Fruit fly (Drosophila melanogaster) whole organism, wandering third instar larva: ENCODE data around the gene amos.

Experiments
- Abd-B ChIP-seq: fragments of >200 bp; optimal IDR thresholded peaks from 2 replicates; lab custom pipeline; 2017; ENCODE audit warnings: missing biosample characterization, missing genetic modification characterization
- CG32264 ChIP-seq: fragments of 200-800 bp; sonication (Bioruptor generic); optimal IDR thresholded peaks from 2 replicates; lab custom pipeline; 2016; ENCODE audit warnings: missing biosample characterization, missing genetic modification characterization
- CG9705 ChIP-seq: fragments of 200-800 bp; sonication (Bioruptor generic); optimal IDR thresholded peaks from 2 replicates; lab custom pipeline; 2018; ENCODE audit warnings: missing biosample characterization, mild to moderate bottlenecking, missing genetic modification characterization
- CrebA ChIP-seq: fragments of 200-800 bp; sonication (Bioruptor generic); optimal IDR thresholded peaks from 2 replicates; lab custom pipeline; 2016; ENCODE audit warnings: missing biosample characterization, mild to moderate bottlenecking, missing genetic modification characterization, borderline replicate concordance
- Dfd ChIP-seq: fragments of >200 bp; optimal IDR thresholded peaks from 2 replicates; lab custom pipeline; 2017; ENCODE audit warnings: missing biosample characterization, missing genetic modification characterization
- Dif ChIP-seq: fragments of 200-275, 200-300 bp; sonication (Bioruptor generic); optimal IDR thresholded peaks from 2 replicates; lab custom pipeline; 2018; ENCODE audit warnings: missing biosample characterization, missing genetic modification characterization; ENCODE audit not compliant: partially characterized antibody
- GATAd ChIP-seq: sonication (Bioruptor generic); optimal IDR thresholded peaks from 2 replicates; lab custom pipeline; 2016; ENCODE audit warnings: missing biosample characterization, missing genetic modification characterization
- Hnf4 ChIP-seq: fragments of 200-800 bp; sonication (Bioruptor generic); optimal IDR thresholded peaks from 2 replicates; lab custom pipeline; 2016; ENCODE audit warnings: missing biosample characterization, mild to moderate bottlenecking, missing genetic modification characterization
- Hr83 ChIP-seq: fragments of 200-300 bp; sonication (Bioruptor generic); optimal IDR thresholded peaks from 2 replicates; lab custom pipeline; 2016; ENCODE audit warnings: missing biosample characterization, mild to moderate bottlenecking, missing genetic modification characterization, moderate library complexity; ENCODE audit not compliant: poor library complexity, severe bottlenecking
- Jra ChIP-seq: sonication (Bioruptor generic); optimal IDR thresholded peaks from 2 replicates; lab custom pipeline; 2016; ENCODE audit warnings: missing biosample characterization, missing genetic modification characterization
- Mio ChIP-seq: sonication (Bioruptor generic); optimal IDR thresholded peaks from 2 replicates; lab custom pipeline; 2016; ENCODE audit warnings: missing biosample characterization, missing genetic modification characterization
- Myc ChIP-seq: fragments of >200 bp; optimal IDR thresholded peaks from 2 replicates; lab custom pipeline; 2017
- Rel ChIP-seq, 2 experiments: fragments of 200-800 bp; sonication (Bioruptor generic) in 1 of 2; optimal IDR thresholded peaks; 2 replicates in 1 of 2; 3 replicates in 1 of 2; lab custom pipeline; 2016 to 2019; ENCODE audit warnings: mild to moderate bottlenecking in 2 of 2, missing biosample characterization in 2 of 2, missing genetic modification characterization in 2 of 2, moderate library complexity in 1 of 2
- Sp1 ChIP-seq: fragments of 200-800 bp; sonication (Bioruptor generic); optimal IDR thresholded peaks from 3 replicates; lab custom pipeline; 2019; ENCODE audit warnings: missing biosample characterization, mild to moderate bottlenecking, missing genetic modification characterization, moderate library complexity
- Vsx2 ChIP-seq: fragments of 200-300, 225-300 bp; sonication (Bioruptor generic); optimal IDR thresholded peaks from 2 replicates; lab custom pipeline; 2018; ENCODE audit warnings: missing biosample characterization, missing genetic modification characterization; ENCODE audit not compliant: partially characterized antibody
- br ChIP-seq: fragments of 200-800 bp; sonication (Bioruptor generic); optimal IDR thresholded peaks from 2 replicates; lab custom pipeline; 2016; ENCODE audit warnings: missing biosample characterization, missing genetic modification characterization
- brk ChIP-seq: fragments of 200-800 bp; sonication (Bioruptor generic); optimal IDR thresholded peaks from 2 replicates; lab custom pipeline; 2016; ENCODE audit warnings: missing biosample characterization, mild to moderate bottlenecking, missing genetic modification characterization
- dl ChIP-seq, 2 experiments: fragments of 175-275, 200-275 bp in 1 of 2; fragments of 200-275 bp in 1 of 2; sonication (Bioruptor generic); optimal IDR thresholded peaks; lab custom pipeline; 2018; ENCODE audit warnings: mild to moderate bottlenecking in 2 of 2, missing biosample characterization in 2 of 2, missing genetic modification characterization in 2 of 2, moderate library complexity in 2 of 2; ENCODE audit not compliant: partially characterized antibody in 2 of 2, insufficient read depth in 1 of 2
- dmrt93B ChIP-seq: fragments of 200-800 bp; sonication (Bioruptor generic); optimal IDR thresholded peaks from 2 replicates; lab custom pipeline; 2018; ENCODE audit warnings: missing biosample characterization, mild to moderate bottlenecking, missing genetic modification characterization
- dsf ChIP-seq: sonication (Bioruptor generic); optimal IDR thresholded peaks from 2 replicates; lab custom pipeline; 2016; ENCODE audit warnings: missing biosample characterization, missing genetic modification characterization, borderline replicate concordance
- ey ChIP-seq: fragments of 200-800 bp; sonication (Bioruptor generic); optimal IDR thresholded peaks from 2 replicates; lab custom pipeline; 2016; ENCODE audit warnings: missing biosample characterization, missing genetic modification characterization
- foxo ChIP-seq, 2 experiments: fragments of 200-800 bp; sonication (Bioruptor generic); optimal IDR thresholded peaks; 2 replicates in 1 of 2; 3 replicates in 1 of 2; lab custom pipeline; 2016 to 2017; ENCODE audit warnings: missing biosample characterization in 2 of 2, missing genetic modification characterization in 2 of 2
- fru ChIP-seq: fragments of 200-800 bp; sonication (Bioruptor generic); optimal IDR thresholded peaks from 3 replicates; lab custom pipeline; 2016; ENCODE audit warnings: missing biosample characterization, mild to moderate bottlenecking, missing genetic modification characterization
- jim ChIP-seq: fragments of 175-275, 200-325 bp; sonication (Bioruptor generic); optimal IDR thresholded peaks from 2 replicates; lab custom pipeline; 2016; ENCODE audit warnings: missing biosample characterization, mild to moderate bottlenecking, missing genetic modification characterization
- lola ChIP-seq: fragments of >200 bp; optimal IDR thresholded peaks from 2 replicates; lab custom pipeline; 2017; ENCODE audit warnings: missing biosample characterization, missing genetic modification characterization
- pan ChIP-seq: fragments of >200 bp; optimal IDR thresholded peaks from 2 replicates; lab custom pipeline; 2017
- psq ChIP-seq: fragments of 200-800 bp; sonication (Bioruptor generic); optimal IDR thresholded peaks from 3 replicates; lab custom pipeline; 2017; ENCODE audit warnings: missing biosample characterization, mild to moderate bottlenecking, missing genetic modification characterization, moderate library complexity
- rgr ChIP-seq: fragments of 200-800 bp; sonication (Bioruptor generic); optimal IDR thresholded peaks from 3 replicates; lab custom pipeline; 2016; ENCODE audit warnings: missing biosample characterization, mild to moderate bottlenecking, missing genetic modification characterization
- sage ChIP-seq: fragments of 200-800 bp; sonication (Bioruptor generic); optimal IDR thresholded peaks from 2 replicates; lab custom pipeline; 2016; ENCODE audit warnings: missing biosample characterization, mild to moderate bottlenecking, missing genetic modification characterization
- sv ChIP-seq: fragments of 200-800 bp; sonication (Bioruptor generic); optimal IDR thresholded peaks from 3 replicates; lab custom pipeline; 2016; ENCODE audit warnings: missing biosample characterization, missing genetic modification characterization
- tai ChIP-seq: sonication (Bioruptor generic); optimal IDR thresholded peaks from 2 replicates; lab custom pipeline; 2016; ENCODE audit warnings: missing biosample characterization, missing genetic modification characterization
- usp ChIP-seq: fragments of >200 bp; optimal IDR thresholded peaks from 2 replicates; lab custom pipeline; 2017; ENCODE audit warnings: missing biosample characterization, missing genetic modification characterization

amos gene

dm6 chr2L:18590100-18590941, 6.4 kb downstream of the amos start, which contains the start of the genes Pde11 and CG15160:
Gene Pde11, minus strand, starts transcription at chr2L:18590342.
Gene CG15160, plus strand, starts transcription at chr2L:18590891.
- TF ChIP-seq GATAd (GFP tag; lab: Kevin White, UChicago) (no peak), br (GFP tag; lab: Kevin White, UChicago) (no peak), dsf (GFP tag; lab: Kevin White, UChicago) (peak; percentile 57), Vsx2 (GFP tag; lab: Kevin White, UChicago) (no peak), Hnf4 (GFP tag; lab: Kevin White, UChicago) (peak; percentile 57), Jra (GFP tag; lab: Kevin White, UChicago) (peak; percentile 48), fru (GFP tag; lab: Kevin White, UChicago) (no peak), brk (GFP tag; lab: Kevin White, UChicago) (no peak), Sp1 (GFP tag; lab: Kevin White, UChicago) (no peak), foxo (GFP tag; optimal IDR thresholded peaks at IDR 0.05; lab: Kevin White, UChicago) (no peak), Abd-B (GFP tag; lab: Kevin White, UChicago) (no peak), Dif (GFP tag; lab: Kevin White, UChicago) (no peak), tai (GFP tag; lab: Kevin White, UChicago) (peak; percentile 65), dmrt93B (GFP tag; lab: Kevin White, UChicago) (peak; percentile 31), Myc (lab: Kevin White, UChicago) (no peak), lola (no peak), sage (no peak), pan (lab: Kevin White, UChicago) (no peak), jim (GFP tag; lab: Kevin White, UChicago) (no peak), Hr83 (peak; percentile 65), Dfd (GFP tag; lab: Kevin White, UChicago) (no peak), Mio (no peak), CG9705 (peak; percentile 38), psq (GFP tag; lab: Kevin White, UChicago) (no peak), sv (peak; percentile 21), usp (GFP tag; lab: Kevin White, UChicago) (no peak)

DNA sequence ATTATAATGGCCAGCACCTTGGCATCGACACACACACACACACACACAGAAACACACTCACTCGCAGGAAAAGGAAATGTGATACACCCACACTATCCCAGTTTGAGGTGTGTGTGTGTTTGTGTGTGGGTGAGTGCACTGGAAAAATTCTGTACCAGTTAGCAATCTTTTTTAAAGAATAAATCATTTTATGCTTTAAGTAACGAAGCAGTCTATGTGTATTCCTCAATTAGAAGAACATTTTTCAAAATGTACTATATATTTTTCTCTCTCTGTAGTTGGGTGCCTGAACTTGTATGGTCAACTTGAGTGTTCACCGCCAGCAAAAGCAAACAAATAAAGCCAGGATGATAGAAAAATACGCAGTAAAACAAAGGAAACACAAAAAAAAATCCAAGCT, 12.1 kb downstream of the amos start:
- no peak for TF ChIP-seq sage
- TF ChIP-seq Rel (GFP tag; optimal IDR thresholded peaks at IDR 0.05; lab: Kevin White, UChicago): no peak
- TF ChIP-seq Rel (tag; optimal IDR thresholded peaks at IDR 0.05; lab: Kevin White, UChicago): no peak
- TF ChIP-seq brk (GFP tag; lab: Kevin White, UChicago): no peak
- no peak for TF ChIP-seq fru (GFP tag; lab: Kevin White, UChicago)
- no peak for TF ChIP-seq dsf (GFP tag; lab: Kevin White, UChicago)
- no peak for TF ChIP-seq Mio
- TF ChIP-seq jim (GFP tag; lab: Kevin White, UChicago): no peak

- TF ChIP-seq pan (lab: Kevin White, UChicago) (no peak), Mio (no peak), sage (no peak), CrebA (GFP tag; lab: Kevin White, UChicago) (no peak), ey (no peak), dl (GFP tag; optimal IDR thresholded peaks at IDR 0.05; lab: Kevin White, UChicago; ENCODE audit: insufficient read depth in 1 of 2, partially characterized antibody in 2 of 2) (no peak), Jra (GFP tag; lab: Kevin White, UChicago) (no peak), Dif (GFP tag; lab: Kevin White, UChicago) (no peak), fru (GFP tag; lab: Kevin White, UChicago) (no peak), foxo (GFP tag; optimal IDR thresholded peaks at IDR 0.05; lab: Kevin White, UChicago) (no peak), dmrt93B (GFP tag; lab: Kevin White, UChicago) (no peak), Myc (lab: Kevin White, UChicago) (no peak), Rel (GFP tag; optimal IDR thresholded peaks at IDR 0.05; lab: Kevin White, UChicago) (no peak), Rel (tag; optimal IDR thresholded peaks at IDR 0.05; lab: Kevin White, UChicago) (no peak), GATAd (GFP tag; lab: Kevin White, UChicago) (no peak), rgr (no peak), CG32264 (GFP tag; lab: Kevin White, UChicago) (no peak)
Observed at dm6 chr2L:18576250-18576649, 20.5 kb downstream of the amos start.
